Fruit fly (Drosophila melanogaster) whole organism, adult: ENCODE data around the gene CG9853.

ENCODE experiments used
- CG11617 ChIP-seq: fragments of 200-800 bp; sonication (Bioruptor generic); optimal IDR thresholded peaks from 2 replicates; lab custom pipeline; 2017; ENCODE audit warnings: mild to moderate bottlenecking, missing biosample characterization, missing genetic modification reagents, missing genetic modification characterization
- CG12768 ChIP-seq: fragments of 200-800 bp; sonication (Bioruptor generic); optimal IDR thresholded peaks from 2 replicates; lab custom pipeline; 2017; ENCODE audit warnings: missing biosample characterization, missing genetic modification characterization, mild to moderate bottlenecking, moderate library complexity, missing genetic modification reagents
- CG1620 ChIP-seq: fragments of 200-800 bp; sonication (Bioruptor generic); optimal IDR thresholded peaks from 2 replicates; lab custom pipeline; 2016; ENCODE audit warnings: missing biosample characterization, missing genetic modification characterization
- CG33017 ChIP-seq: fragments of 200-800 bp; sonication (Bioruptor generic); optimal IDR thresholded peaks from 2 replicates; lab custom pipeline; 2018; ENCODE audit warnings: missing biosample characterization, mild to moderate bottlenecking, missing genetic modification characterization, moderate library complexity
- CG5204 ChIP-seq: fragments of 200-800 bp; sonication (Bioruptor generic); optimal IDR thresholded peaks from 2 replicates; lab custom pipeline; 2016; ENCODE audit warnings: missing biosample characterization, missing genetic modification characterization
- CG7045 ChIP-seq: fragments of 200-800 bp; sonication (Bioruptor generic); optimal IDR thresholded peaks from 2 replicates; lab custom pipeline; 2017; ENCODE audit warnings: missing biosample characterization, mild to moderate bottlenecking, missing genetic modification characterization
- CG7101 ChIP-seq: fragments of 200-800 bp; sonication (Bioruptor generic); optimal IDR thresholded peaks from 2 replicates; lab custom pipeline; 2018; ENCODE audit warnings: missing biosample characterization, mild to moderate bottlenecking, missing genetic modification characterization, moderate library complexity
- Clk ChIP-seq: fragments of 200-800 bp; sonication (Bioruptor generic); optimal IDR thresholded peaks from 2 replicates; lab custom pipeline; 2017; ENCODE audit warnings: missing biosample characterization, missing genetic modification characterization
- Crg-1 ChIP-seq: fragments of 200-800 bp; sonication (Bioruptor generic); optimal IDR thresholded peaks from 2 replicates; lab custom pipeline; 2016; ENCODE audit warnings: missing biosample characterization, missing genetic modification characterization
- Hr96 ChIP-seq: fragments of 200-800 bp; sonication (Bioruptor generic); optimal IDR thresholded peaks from 2 replicates; lab custom pipeline; 2016; ENCODE audit warnings: missing biosample characterization, missing genetic modification characterization
- Mnt ChIP-seq: fragments of 200-800 bp; sonication (Bioruptor generic); optimal IDR thresholded peaks from 2 replicates; lab custom pipeline; 2016; ENCODE audit warnings: missing biosample characterization, mild to moderate bottlenecking, missing genetic modification characterization
- bab1 ChIP-seq: fragments of 200-800 bp; sonication (Bioruptor generic); optimal IDR thresholded peaks from 3 replicates; lab custom pipeline; 2019; ENCODE audit warnings: missing biosample characterization, mild to moderate bottlenecking, missing genetic modification characterization, moderate library complexity
- cic ChIP-seq: fragments of 200-800 bp; sonication (Bioruptor generic); optimal IDR thresholded peaks from 2 replicates; lab custom pipeline; 2017; ENCODE audit warnings: missing biosample characterization, mild to moderate bottlenecking, missing genetic modification characterization, moderate library complexity
- cnc ChIP-seq, 2 experiments: fragments of >200 bp; optimal IDR thresholded peaks; 2 replicates each; lab custom pipeline; 2017
- kay ChIP-seq: fragments of 200-800 bp; sonication (Bioruptor generic); peaks from one replicate; lab custom pipeline; 2016; ENCODE audit warnings: missing biosample characterization, missing genetic modification characterization, borderline replicate concordance
- ovo ChIP-seq: fragments of 200-800 bp; sonication (Bioruptor generic); optimal IDR thresholded peaks from 2 replicates; lab custom pipeline; 2016; ENCODE audit warnings: missing biosample characterization, missing genetic modification characterization
- pad ChIP-seq: fragments of 200-800 bp; sonication (Bioruptor generic); optimal IDR thresholded peaks from 3 replicates; lab custom pipeline; 2017; ENCODE audit warnings: missing biosample characterization, missing genetic modification characterization, mild to moderate bottlenecking, moderate library complexity, missing genetic modification reagents

CG9853 gene

DNA sequence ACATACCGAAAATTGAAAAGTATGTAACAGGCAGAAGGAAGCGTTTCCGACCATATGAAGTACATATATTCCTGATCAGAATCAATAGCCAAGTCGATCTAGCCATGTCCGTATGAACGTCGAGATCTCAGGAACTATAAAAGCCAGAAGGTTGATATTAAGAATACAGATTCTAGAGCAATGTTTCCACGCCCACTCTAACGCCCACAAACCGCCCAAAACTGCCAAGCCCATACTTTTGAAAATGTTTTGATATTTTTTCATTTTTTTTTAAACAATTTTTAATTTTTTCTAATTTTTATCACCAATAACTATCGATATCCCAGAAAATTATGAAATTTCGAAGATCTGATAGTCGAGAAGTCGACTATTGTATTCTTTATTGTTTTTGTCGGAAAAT lies 39.8 kb downstream of the CG9853 start:
- TF ChIP-seq CG33017 (tag; lab: Kevin White, UChicago) (no peak), kay (GFP tag; lab: Kevin White, UChicago) (no peak)

dm6 chr3R:4360668-4361110 lies 41.1 kb downstream of the CG9853 start:
- TF ChIP-seq Hr96 (no peak), cic (no peak), CG33017 (tag; lab: Kevin White, UChicago) (peak; percentile 12), ovo (GFP tag; lab: Kevin White, UChicago) (peak; percentile 8)

DNA sequence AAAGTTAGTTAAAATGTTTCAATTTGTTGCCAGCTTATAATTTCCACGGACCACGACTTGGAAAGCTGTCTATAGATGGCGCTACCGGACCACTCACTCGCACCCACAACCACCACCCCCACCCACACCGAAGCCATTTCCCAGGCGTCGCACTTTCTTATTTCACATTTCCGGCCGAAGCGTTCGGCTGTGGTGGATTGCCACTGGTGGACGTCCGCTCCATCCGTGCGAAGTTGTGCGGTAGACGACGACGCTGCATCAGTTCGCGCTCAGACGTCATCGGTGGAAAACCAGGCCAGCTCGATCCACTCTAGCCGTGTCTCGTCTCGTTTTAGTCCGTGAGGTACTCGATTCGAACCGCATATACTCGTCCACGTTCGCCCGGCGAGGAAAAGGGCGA lies 42.2 kb downstream of the CG9853 start, which contains the start of gene CG1090:
Gene CG1090, plus strand, starts transcription at position 259 of the 400 bp plus-strand sequence.
- TF ChIP-seq CG12768 (GFP tag; lab: Kevin White, UChicago) (peak; percentile 9), CG33017 (tag; lab: Kevin White, UChicago) (peak; percentile 7), Hr96 (no peak), CG7045 (GFP tag; lab: Kevin White, UChicago) (no peak)

DNA sequence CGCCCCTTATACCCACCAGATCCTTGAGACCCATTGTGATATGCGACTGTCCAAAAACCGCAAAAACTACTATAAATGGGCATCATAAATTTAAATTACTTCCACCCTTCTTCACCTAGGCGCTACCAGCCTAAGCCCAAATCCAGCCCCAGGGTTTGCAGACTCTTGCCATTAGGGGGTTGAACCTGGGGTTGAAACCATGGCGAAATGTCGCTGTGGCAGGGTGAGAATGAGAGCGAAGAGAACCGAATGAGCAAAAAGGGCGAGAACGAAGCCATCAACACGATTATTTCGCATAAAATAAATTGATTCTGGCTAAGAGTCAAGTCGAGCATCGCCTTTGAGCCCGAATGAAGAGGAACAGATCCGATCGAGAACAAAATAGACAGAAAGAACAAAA lies 48.3 kb downstream of the CG9853 start:
- no peak for TF ChIP-seq CG7045 (GFP tag; lab: Kevin White, UChicago)
- no peak for TF ChIP-seq Crg-1 (GFP tag; lab: Kevin White, UChicago)
- no peak for TF ChIP-seq CG33017 (tag; lab: Kevin White, UChicago)
- no peak for TF ChIP-seq kay (GFP tag; lab: Kevin White, UChicago)
- TF ChIP-seq bab1 (GFP tag; lab: Kevin White, UChicago) = no peak
- TF ChIP-seq Clk = no peak
- no peak for TF ChIP-seq CG7101
- TF ChIP-seq CG11617 (GFP tag; lab: Kevin White, UChicago) = no peak
- no peak for TF ChIP-seq pad (GFP tag; lab: Kevin White, UChicago)
- TF ChIP-seq Mnt (GFP tag; lab: Kevin White, UChicago) = no peak
- no peak for TF ChIP-seq ovo (GFP tag; lab: Kevin White, UChicago)
- no peak for TF ChIP-seq CG5204 (GFP tag; lab: Kevin White, UChicago)
- TF ChIP-seq CG1620 (GFP tag; lab: Kevin White, UChicago) = no peak

- TF ChIP-seq CG5204 (GFP tag; lab: Kevin White, UChicago) (no peak), CG7045 (GFP tag; lab: Kevin White, UChicago) (no peak), cnc (optimal IDR thresholded peaks at IDR 0.05; lab: Kevin White, UChicago) (no peak), kay (GFP tag; lab: Kevin White, UChicago) (no peak), CG12768 (GFP tag; lab: Kevin White, UChicago) (no peak), Crg-1 (GFP tag; lab: Kevin White, UChicago) (no peak), ovo (GFP tag; lab: Kevin White, UChicago) (no peak), Hr96 (no peak), Clk (no peak), CG33017 (tag; lab: Kevin White, UChicago) (no peak), CG11617 (GFP tag; lab: Kevin White, UChicago) (no peak)
Measured at dm6 chr3R:4350199-4350598, 51.6 kb downstream of the CG9853 start.
